Fruit fly (Drosophila melanogaster) whole organism, embryonic: ENCODE results near the gene qm.

ENCODE experiments used
- Atf-2 ChIP-seq: fragments of 200-800 bp; sonication (Bioruptor generic); optimal IDR thresholded peaks from 2 replicates; lab custom pipeline; 2016; ENCODE audit warnings: missing biosample characterization, missing genetic modification characterization
- CG10267 ChIP-seq: fragments of 200-800 bp; sonication (Bioruptor generic); optimal IDR thresholded peaks from 2 replicates; lab custom pipeline; 2018; ENCODE audit warnings: missing biosample characterization, mild to moderate bottlenecking, missing genetic modification characterization, moderate library complexity
- CG11723 ChIP-seq: fragments of 200-800 bp; sonication (Bioruptor generic); optimal IDR thresholded peaks from 2 replicates; lab custom pipeline; 2017; ENCODE audit warnings: missing biosample characterization, mild to moderate bottlenecking, missing genetic modification characterization
- CG12391 ChIP-seq: fragments of 200-800 bp; sonication (Bioruptor generic); optimal IDR thresholded peaks from 3 replicates; lab custom pipeline; 2018; ENCODE audit warnings: missing biosample characterization, mild to moderate bottlenecking, missing genetic modification characterization, moderate library complexity
- CG14014 ChIP-seq: fragments of 200-800 bp; sonication (Bioruptor generic); IDR thresholded peaks from 2 replicates; pipeline ENCODE4 v1.3.6; 2022; ENCODE audit warnings: missing biosample characterization, missing genetic modification characterization
- CG15479 ChIP-seq: fragments of 200-800 bp; sonication (Bioruptor generic); optimal IDR thresholded peaks from 3 replicates; lab custom pipeline; 2019; ENCODE audit warnings: missing biosample characterization, mild to moderate bottlenecking, missing genetic modification characterization, moderate library complexity
- CG15514 ChIP-seq: fragments of 200-800 bp; sonication (Bioruptor generic); optimal IDR thresholded peaks from 3 replicates; lab custom pipeline; 2017; ENCODE audit warnings: missing biosample characterization, missing genetic modification characterization, mild to moderate bottlenecking, moderate library complexity, missing genetic modification reagents
- CG16815 ChIP-seq: fragments of 200-800 bp; sonication (Bioruptor generic); optimal IDR thresholded peaks from 3 replicates; lab custom pipeline; 2017; ENCODE audit warnings: missing biosample characterization, mild to moderate bottlenecking, missing genetic modification characterization
- CG17568 ChIP-seq: fragments of 200-800 bp; sonication (Bioruptor generic); optimal IDR thresholded peaks from 2 replicates; lab custom pipeline; 2018; ENCODE audit warnings: missing biosample characterization, mild to moderate bottlenecking, missing genetic modification characterization, moderate library complexity
- CG17612 ChIP-seq: fragments of 200-800 bp; sonication (Bioruptor generic); IDR thresholded peaks from 2 replicates; pipeline ENCODE4 v1.3.6; 2022; ENCODE audit warnings: missing biosample characterization, missing genetic modification characterization
- CG18011 ChIP-seq: fragments of 200-800 bp; sonication (Bioruptor generic); optimal IDR thresholded peaks from 2 replicates; lab custom pipeline; 2017; ENCODE audit warnings: missing biosample characterization, missing genetic modification characterization, mild to moderate bottlenecking, moderate library complexity, missing genotype
- CG18599 ChIP-seq: fragments of 200-800 bp; sonication (Bioruptor generic); optimal IDR thresholded peaks from 3 replicates; lab custom pipeline; 2017; ENCODE audit warnings: missing biosample characterization, missing genetic modification characterization, mild to moderate bottlenecking, moderate library complexity, missing genetic modification reagents
- CG18764 ChIP-seq: fragments of 200-800 bp; sonication (Bioruptor generic); optimal IDR thresholded peaks from 3 replicates; lab custom pipeline; 2016; ENCODE audit warnings: missing biosample characterization, missing genetic modification characterization
- CG31224 ChIP-seq: fragments of 200-800 bp; sonication (Bioruptor generic); IDR thresholded peaks from 2 replicates; pipeline ENCODE4 v1.3.6; 2022; ENCODE audit warnings: missing biosample characterization, missing genetic modification characterization
- CG32772 ChIP-seq: fragments of 200-800 bp; sonication (Bioruptor generic); IDR thresholded peaks from 2 replicates; pipeline ENCODE4 v1.3.6; 2022; ENCODE audit warnings: missing biosample characterization, missing genetic modification characterization
- CG33557 ChIP-seq: fragments of 200-800 bp; sonication (Bioruptor generic); optimal IDR thresholded peaks from 2 replicates; lab custom pipeline; 2019; ENCODE audit warnings: missing biosample characterization, mild to moderate bottlenecking, missing genetic modification characterization, moderate library complexity
- CG34224 ChIP-seq: fragments of 200-800 bp; sonication (Bioruptor generic); IDR thresholded peaks from 3 replicates; pipeline ENCODE4 v1.3.6; 2022; ENCODE audit warnings: missing biosample characterization, missing genetic modification characterization; ENCODE audit not compliant: partially characterized antibody
- CG34376 ChIP-seq: fragments of 200-800 bp; sonication (Bioruptor generic); optimal IDR thresholded peaks from 2 replicates; lab custom pipeline; 2018; ENCODE audit warnings: missing biosample characterization, mild to moderate bottlenecking, missing genetic modification characterization
- CG4707 ChIP-seq: fragments of 200-800 bp; sonication (Bioruptor generic); optimal IDR thresholded peaks from 2 replicates; lab custom pipeline; 2018; ENCODE audit warnings: missing biosample characterization, mild to moderate bottlenecking, missing genetic modification characterization, moderate library complexity
- CG7372 ChIP-seq: fragments of 200-800 bp; sonication (Bioruptor generic); IDR thresholded peaks from 2 replicates; pipeline ENCODE4 v1.3.6; 2022; ENCODE audit warnings: missing biosample characterization, missing genetic modification characterization
- CG7987 ChIP-seq: fragments of 200-800 bp; sonication (Bioruptor generic); optimal IDR thresholded peaks from 2 replicates; lab custom pipeline; 2018; ENCODE audit warnings: missing biosample characterization, mild to moderate bottlenecking, missing genetic modification characterization, moderate library complexity
- CG8089 ChIP-seq: fragments of 200-800 bp; sonication (Bioruptor generic); optimal IDR thresholded peaks from 3 replicates; lab custom pipeline; 2016; ENCODE audit warnings: missing biosample characterization, missing genetic modification characterization
- CG9215 ChIP-seq: fragments of 200-800 bp; sonication (Bioruptor generic); IDR thresholded peaks from 2 replicates; pipeline ENCODE4 v1.3.6; 2022; ENCODE audit warnings: missing biosample characterization, missing genetic modification characterization
- CG9876 ChIP-seq: fragments of 200-800 bp; sonication (Bioruptor generic); optimal IDR thresholded peaks from 2 replicates; lab custom pipeline; 2016; ENCODE audit warnings: missing biosample characterization, missing genetic modification characterization
- CkIIα-i1 ChIP-seq: fragments of 200-800 bp; sonication (Bioruptor generic); IDR thresholded peaks from 2 replicates; pipeline ENCODE4 v1.3.6; 2022; ENCODE audit warnings: missing biosample characterization, missing genetic modification characterization
- D19A ChIP-seq: fragments of 200-800 bp; optimal IDR thresholded peaks from 3 replicates; lab custom pipeline; 2019; ENCODE audit warnings: missing biosample characterization, mild to moderate bottlenecking, missing genetic modification characterization, moderate library complexity
- Dad ChIP-seq: fragments of 200-800 bp; sonication (Bioruptor generic); optimal IDR thresholded peaks from 3 replicates; lab custom pipeline; 2016; ENCODE audit warnings: missing biosample characterization, missing genetic modification characterization
- Deaf1 ChIP-seq: fragments of 200-800 bp; optimal IDR thresholded peaks from 3 replicates; lab custom pipeline; 2019; ENCODE audit warnings: missing biosample characterization, mild to moderate bottlenecking, missing genetic modification characterization, moderate library complexity
- Dll ChIP-seq: fragments of 200-800 bp; sonication (Bioruptor generic); IDR thresholded peaks from 4 replicates; pipeline ENCODE4 v1.3.6; 2022; ENCODE audit warnings: missing biosample characterization, missing genetic modification characterization; ENCODE audit not compliant: partially characterized antibody
- Lim3 ChIP-seq: fragments of 200-800 bp; sonication (Bioruptor generic); IDR thresholded peaks from 2 replicates; pipeline ENCODE4 v1.3.6; 2022; ENCODE audit warnings: missing biosample characterization, missing genetic modification characterization
- NC2β ChIP-seq: fragments of 200-800 bp; sonication (Bioruptor generic); optimal IDR thresholded peaks from 2 replicates; lab custom pipeline; 2016; ENCODE audit warnings: missing biosample characterization, missing genetic modification characterization
- Oaz ChIP-seq: fragments of 200-800 bp; sonication (Bioruptor generic); IDR thresholded peaks from 2 replicates; pipeline ENCODE4 v1.3.6; 2022; ENCODE audit warnings: missing biosample characterization, missing genetic modification characterization
- Sin3A ChIP-seq: fragments of >200 bp; optimal IDR thresholded peaks from 2 replicates; lab custom pipeline; 2018
- Tbp ChIP-seq: fragments of >200 bp; optimal IDR thresholded peaks from 2 replicates; lab custom pipeline; 2018; ENCODE audit warnings: missing biosample characterization, missing genetic modification characterization
- Vsx1 ChIP-seq: fragments of 200-800 bp; sonication (Bioruptor generic); optimal IDR thresholded peaks from 2 replicates; lab custom pipeline; 2017; ENCODE audit warnings: missing biosample characterization, mild to moderate bottlenecking, missing genetic modification characterization, missing genetic modification reagents
- Xrp1 ChIP-seq: fragments of 200-800 bp; sonication (Bioruptor generic); IDR thresholded peaks from 2 replicates; pipeline ENCODE4 v1.3.6; 2022; ENCODE audit warnings: missing biosample characterization, missing genetic modification characterization
- ab ChIP-seq: fragments of 200-800 bp; sonication (Bioruptor generic); optimal IDR thresholded peaks from 2 replicates; lab custom pipeline; 2016; ENCODE audit warnings: missing biosample characterization, missing genetic modification characterization
- btn ChIP-seq: fragments of 200-800 bp; sonication (Bioruptor generic); optimal IDR thresholded peaks from 2 replicates; lab custom pipeline; 2016; ENCODE audit warnings: missing biosample characterization, missing genetic modification characterization
- dimm ChIP-seq: fragments of 200-800 bp; sonication (Bioruptor generic); IDR thresholded peaks from 2 replicates; pipeline ENCODE4 v1.3.6; 2022; ENCODE audit warnings: missing biosample characterization, missing genetic modification characterization
- dm ChIP-seq: fragments of 200-800 bp; sonication (Bioruptor generic); optimal IDR thresholded peaks from 3 replicates; lab custom pipeline; 2016; ENCODE audit warnings: missing biosample characterization, missing genetic modification characterization
- emc ChIP-seq: fragments of 200-800 bp; sonication (Bioruptor generic); optimal IDR thresholded peaks from 2 replicates; lab custom pipeline; 2016; ENCODE audit warnings: missing biosample characterization, missing genetic modification characterization
- exex ChIP-seq: fragments of 200-800 bp; sonication (Bioruptor generic); optimal IDR thresholded peaks from 4 replicates; lab custom pipeline; 2018; ENCODE audit warnings: missing biosample characterization, mild to moderate bottlenecking, missing genetic modification characterization, moderate library complexity
- grn ChIP-seq: fragments of 200-800 bp; sonication (Bioruptor generic); optimal IDR thresholded peaks from 3 replicates; lab custom pipeline; 2017; ENCODE audit warnings: missing biosample characterization, missing genetic modification characterization
- kay ChIP-seq: fragments of 200-800 bp; sonication (Bioruptor generic); optimal IDR thresholded peaks from 2 replicates; lab custom pipeline; 2016; ENCODE audit warnings: missing biosample characterization, missing genetic modification characterization
- p53 ChIP-seq: fragments of 200-800 bp; sonication (Bioruptor generic); optimal IDR thresholded peaks from 2 replicates; lab custom pipeline; 2016; ENCODE audit warnings: missing biosample characterization, missing genetic modification characterization
- pum ChIP-seq: fragments of 200-800 bp; sonication (Bioruptor generic); optimal IDR thresholded peaks from 2 replicates; lab custom pipeline; 2016; ENCODE audit warnings: missing biosample characterization, missing genetic modification characterization
- sim ChIP-seq: fragments of 200-800 bp; sonication (Bioruptor generic); IDR thresholded peaks from 2 replicates; pipeline ENCODE4 v1.3.6; 2022; ENCODE audit warnings: missing biosample characterization, missing genetic modification characterization
- slou ChIP-seq: fragments of 200-800 bp; sonication (Bioruptor generic); optimal IDR thresholded peaks from 3 replicates; lab custom pipeline; 2016; ENCODE audit warnings: missing biosample characterization, missing genetic modification characterization
- tap ChIP-seq: fragments of 200-800 bp; optimal IDR thresholded peaks from 3 replicates; lab custom pipeline; 2019; ENCODE audit warnings: missing biosample characterization, mild to moderate bottlenecking, missing genetic modification characterization, moderate library complexity
- tna ChIP-seq: fragments of 200-800 bp; sonication (Bioruptor generic); IDR thresholded peaks from 2 replicates; pipeline ENCODE4 v1.3.6; 2022; ENCODE audit warnings: missing biosample characterization, missing genetic modification characterization; ENCODE audit not compliant: partially characterized antibody
- ttk ChIP-seq: fragments of 200-800 bp; sonication (Bioruptor generic); IDR thresholded peaks from 2 replicates; pipeline ENCODE4 v2.1.2; 2022; ENCODE audit warnings: missing biosample characterization, missing genetic modification characterization
- tx ChIP-seq: fragments of 200-800 bp; sonication (Bioruptor generic); optimal IDR thresholded peaks from 2 replicates; lab custom pipeline; 2016; ENCODE audit warnings: missing biosample characterization, missing genetic modification characterization
- vnd ChIP-seq: fragments of 200-800 bp; sonication (Bioruptor generic); IDR thresholded peaks from 3 replicates; pipeline ENCODE4 v1.3.6; 2022; ENCODE audit warnings: missing biosample characterization, missing genetic modification characterization; ENCODE audit not compliant: partially characterized antibody

qm gene

dm6 chr3L:7397979-7398378 is 49.9 kb downstream of the qm start, which contains the start of gene CG8562 (continued):
- TF ChIP-seq Vsx1: peak; percentile 8
- no peak for TF ChIP-seq CG7987
- no peak for TF ChIP-seq sim
- TF ChIP-seq pum (GFP tag; lab: Kevin White, UChicago): no peak
- peak; percentile 13 for TF ChIP-seq CG34376 (GFP tag; lab: Kevin White, UChicago)
- no peak for TF ChIP-seq CG14014
- no peak for TF ChIP-seq slou
- no peak for TF ChIP-seq Dad (GFP tag; lab: Kevin White, UChicago)
- no peak for TF ChIP-seq CG4707 (GFP tag; lab: Kevin White, UChicago)
- no peak for TF ChIP-seq CG7372 (GFP tag; lab: Robert Waterston, UW)
- no peak for TF ChIP-seq CG34224 (GFP tag; lab: Robert Waterston, UW)
- TF ChIP-seq CG16815 (GFP tag; lab: Kevin White, UChicago): no peak
- no peak for TF ChIP-seq emc (GFP tag; lab: Kevin White, UChicago)
- TF ChIP-seq p53: no peak
- no peak for TF ChIP-seq CG11723
- TF ChIP-seq Deaf1 (tag; lab: Kevin White, UChicago): no peak
- no peak for TF ChIP-seq CG15514
- TF ChIP-seq CG18764 (GFP tag; lab: Kevin White, UChicago): no peak
- no peak for TF ChIP-seq CG12391 (tag; lab: Kevin White, UChicago)
- TF ChIP-seq Lim3 (GFP tag; lab: Robert Waterston, UW): no peak
- no peak for TF ChIP-seq CG15479
- TF ChIP-seq dm: no peak
- no peak for TF ChIP-seq tap (tag; lab: Kevin White, UChicago)
- no peak for TF ChIP-seq Oaz
- no peak for TF ChIP-seq kay (GFP tag; lab: Kevin White, UChicago)
- no peak for TF ChIP-seq ab
- no peak for TF ChIP-seq ttk (GFP tag; lab: Robert Waterston, UW)
- TF ChIP-seq CG31224 (GFP tag; lab: Robert Waterston, UW): no peak
- no peak for TF ChIP-seq tna (GFP tag; lab: Robert Waterston, UW)
- no peak for TF ChIP-seq CG17612
- no peak for TF ChIP-seq Sin3A
- no peak for TF ChIP-seq Dll (GFP tag; lab: Robert Waterston, UW)
- TF ChIP-seq D19A (tag; lab: Kevin White, UChicago): no peak
- no peak for TF ChIP-seq CG9876 (GFP tag; lab: Kevin White, UChicago)
- TF ChIP-seq CG33557 (GFP tag; lab: Kevin White, UChicago): no peak
- TF ChIP-seq Tbp (GFP tag; lab: Kevin White, UChicago): no peak
- peak; percentile 94 for TF ChIP-seq exex (tag; lab: Kevin White, UChicago)

DNA sequence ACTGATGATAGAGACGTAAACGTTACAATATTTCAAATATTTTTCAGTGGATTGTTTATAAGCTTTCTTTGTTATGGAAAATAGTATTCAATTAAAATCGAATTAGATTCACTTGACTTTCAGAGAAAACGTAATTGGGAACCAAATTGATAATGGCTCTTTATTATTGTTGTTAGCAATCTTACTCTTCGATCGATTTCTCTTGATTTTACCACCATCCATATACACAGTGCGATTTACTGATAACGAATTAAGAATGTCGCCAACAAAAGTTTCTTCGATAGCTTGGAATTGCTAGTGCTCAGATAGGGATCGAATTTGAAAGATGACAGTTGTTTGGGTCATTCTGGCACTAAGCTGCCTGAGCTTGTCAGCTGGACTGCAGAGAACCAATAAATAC is 51.7 kb downstream of the qm start, which contains the start of gene CG18417:
Gene CG18417, plus strand, starts transcription at position 301 of the 400 bp plus-strand sequence.
- TF ChIP-seq dimm (GFP tag; lab: Robert Waterston, UW) (no peak), exex (tag; lab: Kevin White, UChicago) (peak; percentile 13)

DNA sequence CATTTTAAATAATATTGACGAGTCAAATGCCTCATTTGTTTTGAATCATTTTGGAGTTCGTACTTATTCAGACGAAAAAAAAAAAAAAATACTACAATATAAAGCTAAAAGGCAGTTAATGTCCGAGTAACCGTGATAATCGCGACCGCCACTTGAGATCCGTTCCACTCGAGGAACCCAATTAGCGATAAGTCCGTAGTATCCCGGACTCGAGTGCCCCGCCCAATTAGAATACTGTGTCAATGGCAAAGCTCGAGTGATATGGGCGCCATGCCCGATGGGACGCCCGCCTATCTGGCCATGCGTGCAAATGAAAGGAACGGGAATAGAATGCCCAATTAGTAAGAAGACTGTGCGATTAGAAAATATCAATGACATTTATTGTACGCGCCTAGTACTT is 53.9 kb downstream of the qm start:
- TF ChIP-seq CG10267 (tag; lab: Kevin White, UChicago): no peak
- no peak for TF ChIP-seq tx (GFP tag; lab: Kevin White, UChicago)
- TF ChIP-seq grn: peak; percentile 27
- no peak for TF ChIP-seq CG32772
- TF ChIP-seq Atf-2 (GFP tag; lab: Kevin White, UChicago): no peak
- no peak for TF ChIP-seq CG18011 (GFP tag; lab: Kevin White, UChicago)
- no peak for TF ChIP-seq Xrp1
- no peak for TF ChIP-seq CG9215 (GFP tag; lab: Robert Waterston, UW)
- peak; percentile 13 for TF ChIP-seq CG18599 (GFP tag; lab: Kevin White, UChicago)
- peak; percentile 52; the same call in 2 of the 3 replicates for TF ChIP-seq vnd (GFP tag; lab: Robert Waterston, UW)
- TF ChIP-seq NC2β (GFP tag; lab: Kevin White, UChicago): no peak
- TF ChIP-seq btn: no peak
- no peak for TF ChIP-seq CG17568 (GFP tag; lab: Kevin White, UChicago)
- no peak for TF ChIP-seq CG8089
- no peak for TF ChIP-seq CkIIα-i1 (GFP tag; lab: Robert Waterston, UW)
